Worm (Caenorhabditis elegans) whole organism, L1 larva: ENCODE results near the gene picd-1.
A peak's percentile ranks its signal among the peaks of the same experiment; 100 is the strongest.

Source experiments
- C04F5.9 ChIP-seq: sonication (generic microtip); optimal IDR thresholded peaks from 2 replicates; lab custom pipeline; 2016; ENCODE audit warnings: missing genetic modification characterization, missing compliant biosample characterization
- C34B4.2 ChIP-seq: sonication (generic microtip); optimal IDR thresholded peaks from 2 replicates; lab custom pipeline; 2017; ENCODE audit warnings: mild to moderate bottlenecking, missing genetic modification characterization, missing compliant biosample characterization
- F16B12.6 ChIP-seq: fragments of 150-350 bp; optimal IDR thresholded peaks from 2 replicates; lab custom pipeline; 2014; ENCODE audit warnings: missing biosample characterization, missing genetic modification characterization
- Y116A8C.19 ChIP-seq: sonication (generic microtip); optimal IDR thresholded peaks from 2 replicates; lab custom pipeline; 2016; ENCODE audit warnings: missing compliant biosample characterization, missing genetic modification characterization, borderline replicate concordance
- alr-1 ChIP-seq: fragments of 200-800 bp; sonication (Bioruptor generic); optimal IDR thresholded peaks from 2 replicates; lab custom pipeline; 2018; ENCODE audit warnings: borderline replicate concordance, mild to moderate bottlenecking, missing genetic modification characterization, missing compliant biosample characterization
- aly-2 ChIP-seq: fragments of 150-350 bp; optimal IDR thresholded peaks from 2 replicates; lab custom pipeline; 2014; ENCODE audit warnings: missing biosample characterization, missing genetic modification characterization
- ama-1 ChIP-seq: fragments of 150-350 bp; optimal IDR thresholded peaks from 2 replicates; lab custom pipeline; 2014
- blmp-1 ChIP-seq: fragments of 150-350 bp; optimal IDR thresholded peaks from 2 replicates; lab custom pipeline; 2014; ENCODE audit warnings: missing biosample characterization, missing genetic modification characterization
- ceh-8 ChIP-seq: fragments of 200-800 bp; sonication (Bioruptor generic); optimal IDR thresholded peaks from 2 replicates; lab custom pipeline; 2018; ENCODE audit warnings: mild to moderate bottlenecking, missing genetic modification characterization, moderate library complexity, missing compliant biosample characterization
- ces-1 ChIP-seq: fragments of 150-350 bp; optimal IDR thresholded peaks from 2 replicates; lab custom pipeline; 2014; ENCODE audit warnings: missing biosample characterization, missing genetic modification reagents, missing genetic modification characterization
- dsc-1 ChIP-seq: sonication (generic microtip); optimal IDR thresholded peaks from 2 replicates; lab custom pipeline; 2016; ENCODE audit warnings: mild to moderate bottlenecking, missing genetic modification characterization, missing compliant biosample characterization
- efl-1 ChIP-seq, 4 experiments: fragments of 150-350 bp; optimal IDR thresholded peaks in 3 of 4; peaks in 1 of 4; 1 replicate in 1 of 4; 2 replicates in 3 of 4; lab custom pipeline; 2014; ENCODE audit warnings: missing biosample characterization in 2 of 4, missing genetic modification characterization in 2 of 4, missing genetic modification reagents in 2 of 4
- efl-3 ChIP-seq: fragments of 200-800 bp; sonication (Bioruptor generic); optimal IDR thresholded peaks from 2 replicates; lab custom pipeline; 2018; ENCODE audit warnings: mild to moderate bottlenecking, missing genetic modification characterization, missing compliant biosample characterization
- egl-13 ChIP-seq: sonication (generic microtip); optimal IDR thresholded peaks from 2 replicates; lab custom pipeline; 2016; ENCODE audit warnings: missing genotype, missing genetic modification reagents, missing genetic modification characterization, missing compliant biosample characterization
- egl-27 ChIP-seq, 2 experiments: fragments of 150-350 bp in 1 of 2; sonication (generic microtip); optimal IDR thresholded peaks; 3 replicates each; lab custom pipeline; 2017 to 2018; ENCODE audit warnings: missing biosample characterization in 2 of 2, missing genetic modification characterization in 2 of 2, missing genetic modification reagents in 2 of 2
- elt-2 ChIP-seq: sonication (generic microtip); optimal IDR thresholded peaks from 2 replicates; lab custom pipeline; 2016; ENCODE audit warnings: missing genetic modification characterization, mild to moderate bottlenecking, inconsistent platforms, missing compliant biosample characterization, missing genetic modification reagents
- elt-3 ChIP-seq, 6 experiments: fragments of 150-350 bp in 1 of 6; sonication (generic microtip); optimal IDR thresholded peaks; 2 replicates each; lab custom pipeline; 2017 to 2018; ENCODE audit warnings: missing biosample characterization in 6 of 6, missing genetic modification characterization in 6 of 6, inconsistent platforms in 1 of 6
- ets-5 ChIP-seq: fragments of 200-800 bp; sonication (Bioruptor generic); IDR thresholded peaks from 2 replicates; pipeline ENCODE4 v1.3.6; 2022; ENCODE audit warnings: missing genetic modification characterization, missing compliant biosample characterization
- fkh-8 ChIP-seq: sonication (generic microtip); optimal IDR thresholded peaks from 2 replicates; lab custom pipeline; 2016; ENCODE audit warnings: mild to moderate bottlenecking, missing genetic modification characterization, missing compliant biosample characterization
- grh-1 ChIP-seq: fragments of 200-800 bp; sonication (Bioruptor generic); IDR thresholded peaks from 2 replicates; pipeline ENCODE4 v1.3.6; 2022; ENCODE audit warnings: missing genetic modification reagents, missing genetic modification characterization, missing compliant biosample characterization
- irx-1 ChIP-seq: sonication (generic microtip); optimal IDR thresholded peaks from 2 replicates; lab custom pipeline; 2016; ENCODE audit warnings: missing genetic modification characterization, missing compliant biosample characterization
- isw-1 ChIP-seq: fragments of 200-800 bp; sonication (Bioruptor generic); IDR thresholded peaks from 2 replicates; pipeline ENCODE4 v1.3.6; 2022; ENCODE audit warnings: missing genetic modification characterization, missing compliant biosample characterization
- lin-13 ChIP-seq: fragments of 150-350 bp; optimal IDR thresholded peaks from 2 replicates; lab custom pipeline; 2014; ENCODE audit warnings: missing biosample characterization, missing genetic modification reagents, missing genetic modification characterization
- lin-14 ChIP-seq: fragments of 200-800 bp; sonication (Bioruptor generic); optimal IDR thresholded peaks from 2 replicates; lab custom pipeline; 2018; ENCODE audit warnings: mild to moderate bottlenecking, missing genetic modification characterization, moderate library complexity, missing compliant biosample characterization
- lin-35 ChIP-seq, 2 experiments: fragments of 150-350 bp; optimal IDR thresholded peaks; 2 replicates each; lab custom pipeline; 2014; ENCODE audit warnings: missing biosample characterization in 2 of 2, missing genetic modification characterization in 2 of 2, missing genetic modification reagents in 2 of 2
- lin-39 ChIP-seq: fragments of 150-350 bp; optimal IDR thresholded peaks from 2 replicates; lab custom pipeline; 2014; ENCODE audit warnings: missing biosample characterization, missing genetic modification reagents, missing genetic modification characterization
- lsy-2 ChIP-seq, 2 experiments: fragments of 150-350 bp; optimal IDR thresholded peaks; 2 replicates each; lab custom pipeline; 2014; ENCODE audit warnings: missing biosample characterization in 2 of 2, missing genetic modification characterization in 2 of 2
- mab-9 ChIP-seq: fragments of 200-800 bp; sonication (Bioruptor generic); IDR thresholded peaks from 2 replicates; pipeline ENCODE4 v1.3.6; 2022; ENCODE audit warnings: missing genetic modification reagents, missing genetic modification characterization, missing compliant biosample characterization
- mdl-1 ChIP-seq, 2 experiments: fragments of 150-350 bp; optimal IDR thresholded peaks; 2 replicates each; lab custom pipeline; 2014 to 2017; ENCODE audit warnings: missing biosample characterization in 2 of 2, missing genetic modification characterization in 2 of 2, inconsistent platforms in 1 of 2
- mep-1 ChIP-seq: fragments of 150-350 bp; optimal IDR thresholded peaks from 2 replicates; lab custom pipeline; 2014; ENCODE audit warnings: missing biosample characterization, missing genetic modification characterization
- nhr-11 ChIP-seq: fragments of 150-350 bp; optimal IDR thresholded peaks from 2 replicates; lab custom pipeline; 2014; ENCODE audit warnings: missing biosample characterization, missing genetic modification characterization
- nhr-19 ChIP-seq: fragments of 200-800 bp; sonication (Bioruptor generic); conservative IDR thresholded peaks from 2 replicates; pipeline ENCODE4 v1.3.6; 2022; ENCODE audit warnings: missing genetic modification characterization, missing compliant biosample characterization
- nhr-20 ChIP-seq: sonication (generic microtip); optimal IDR thresholded peaks from 2 replicates; lab custom pipeline; 2016; ENCODE audit warnings: mild to moderate bottlenecking, missing genetic modification characterization, missing compliant biosample characterization
- nhr-237 ChIP-seq: fragments of 150-350 bp; optimal IDR thresholded peaks from 2 replicates; lab custom pipeline; 2014; ENCODE audit warnings: missing biosample characterization, missing genetic modification characterization
- nhr-28 ChIP-seq: fragments of 150-350 bp; optimal IDR thresholded peaks from 2 replicates; lab custom pipeline; 2014; ENCODE audit warnings: missing biosample characterization, missing genetic modification characterization
- nhr-77 ChIP-seq: fragments of 150-350 bp; optimal IDR thresholded peaks from 2 replicates; lab custom pipeline; 2014; ENCODE audit warnings: missing biosample characterization, missing genetic modification characterization
- nhr-84 ChIP-seq: sonication (generic microtip); optimal IDR thresholded peaks from 2 replicates; lab custom pipeline; 2017; ENCODE audit warnings: missing biosample characterization, missing genetic modification characterization
- nhr-85 ChIP-seq: sonication (generic microtip); peaks from one replicate; lab custom pipeline; 2016; ENCODE audit warnings: missing genetic modification characterization, inconsistent platforms, missing compliant biosample characterization
- pqm-1 ChIP-seq: sonication (generic microtip); optimal IDR thresholded peaks from 3 replicates; lab custom pipeline; 2017; ENCODE audit warnings: missing biosample characterization, missing genetic modification characterization
- rnt-1 ChIP-seq: sonication (generic microtip); optimal IDR thresholded peaks from 2 replicates; lab custom pipeline; 2016; ENCODE audit warnings: mild to moderate bottlenecking, missing genetic modification characterization, moderate library complexity, missing compliant biosample characterization
- skn-1 ChIP-seq: fragments of 150-350 bp; optimal IDR thresholded peaks from 2 replicates; lab custom pipeline; 2014; ENCODE audit warnings: missing biosample characterization, missing genetic modification characterization
- snpc-4 ChIP-seq: fragments of 150-350 bp; optimal IDR thresholded peaks from 2 replicates; lab custom pipeline; 2014; ENCODE audit warnings: missing biosample characterization, missing genetic modification characterization
- snu-23 ChIP-seq: sonication (generic microtip); optimal IDR thresholded peaks from 2 replicates; lab custom pipeline; 2016; ENCODE audit warnings: missing genetic modification characterization, missing compliant biosample characterization
- sox-4 ChIP-seq: sonication (generic microtip); optimal IDR thresholded peaks from 2 replicates; lab custom pipeline; 2016; ENCODE audit warnings: missing genetic modification characterization, missing compliant biosample characterization
- sptf-1 ChIP-seq: fragments of 150-350 bp; optimal IDR thresholded peaks from 2 replicates; lab custom pipeline; 2014; ENCODE audit warnings: missing biosample characterization, missing genetic modification characterization
- sup-37 ChIP-seq: fragments of 200-800 bp; sonication (Bioruptor generic); optimal IDR thresholded peaks from 2 replicates; lab custom pipeline; 2018; ENCODE audit warnings: mild to moderate bottlenecking, missing genetic modification characterization, missing compliant biosample characterization
- tbx-2 ChIP-seq: sonication (generic microtip); optimal IDR thresholded peaks from 2 replicates; lab custom pipeline; 2016; ENCODE audit warnings: missing genetic modification characterization, missing compliant biosample characterization
- tlp-1 ChIP-seq: fragments of 150-350 bp; optimal IDR thresholded peaks from 2 replicates; lab custom pipeline; 2014; ENCODE audit warnings: missing biosample characterization, missing genetic modification characterization
- unc-130 ChIP-seq: fragments of 150-350 bp; optimal IDR thresholded peaks from 2 replicates; lab custom pipeline; 2017; ENCODE audit warnings: missing biosample characterization, missing genetic modification characterization, inconsistent platforms
- unc-98 ChIP-seq: fragments of 200-800 bp; sonication (Bioruptor generic); IDR thresholded peaks from 2 replicates; pipeline ENCODE4 v1.3.6; 2022; ENCODE audit warnings: missing genetic modification characterization, missing compliant biosample characterization
- vab-15 ChIP-seq: sonication (generic microtip); optimal IDR thresholded peaks from 2 replicates; lab custom pipeline; 2017; ENCODE audit warnings: missing genotype, mild to moderate bottlenecking, missing genetic modification characterization, missing compliant biosample characterization
- xbp-1 ChIP-seq: sonication (generic microtip); optimal IDR thresholded peaks from 2 replicates; lab custom pipeline; 2016; ENCODE audit warnings: missing genetic modification characterization, missing compliant biosample characterization
- ztf-11 ChIP-seq, 2 experiments: sonication (generic microtip); optimal IDR thresholded peaks; 2 replicates each; lab custom pipeline; 2016 to 2017; ENCODE audit warnings: missing genetic modification characterization in 2 of 2, missing biosample characterization in 1 of 2, missing compliant biosample characterization in 1 of 2
- ztf-4 ChIP-seq: fragments of 150-350 bp; optimal IDR thresholded peaks from 2 replicates; lab custom pipeline; 2014; ENCODE audit warnings: missing biosample characterization, missing genetic modification characterization

The picd-1 gene

DNA sequence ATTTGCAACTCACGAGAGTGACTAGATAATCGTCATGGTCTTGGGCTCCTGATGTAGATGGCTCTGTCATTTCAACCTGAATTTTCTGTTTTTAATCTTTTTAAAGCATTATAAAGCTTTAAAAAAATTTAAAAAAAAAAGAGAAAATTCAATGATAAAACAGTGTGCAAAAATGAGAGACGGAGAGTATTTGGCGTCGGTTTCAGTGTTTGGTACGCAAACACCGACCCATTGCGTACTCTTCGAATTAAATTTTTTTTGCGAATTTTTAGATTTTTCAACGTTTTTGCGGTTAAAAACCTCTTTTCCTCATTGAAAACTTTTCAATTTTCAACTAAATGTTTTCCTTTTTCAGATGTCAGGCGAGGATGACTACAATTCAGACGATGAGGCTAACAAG, 23.3 kb downstream of the picd-1 start, which contains the start of the genes W03F9.2 and sftb-2:
Gene W03F9.2 (minus strand): TSS at position 153 of the 400 bp plus-strand sequence.
Gene sftb-2 (plus strand): TSS at position 356 of the 400 bp plus-strand sequence.
- TF ChIP-seq snu-23 (peak; percentile 54), grh-1 (no peak), ztf-11 (tag; optimal IDR thresholded peaks at IDR 0.05; lab: Kevin White, UChicago) (peak in 1 of 2 experiments; percentile 28), egl-27 (tag; optimal IDR thresholded peaks at IDR 0.05; lab: Kevin White, UChicago) (no peak), sox-4 (tag; lab: Kevin White, UChicago) (no peak), vab-15 (tag; lab: Kevin White, UChicago) (no peak), C04F5.9 (tag; lab: Kevin White, UChicago) (no peak), mdl-1 (tag; optimal IDR thresholded peaks at IDR 0.05; lab: Kevin White, UChicago) (peak in 1 of 2 experiments; percentile 4), ceh-8 (no peak), skn-1 (tag; lab: Kevin White, UChicago) (peak; percentile 43), lin-14 (GFP tag; lab: Kevin White, UChicago) (no peak), sptf-1 (no peak), snpc-4 (tag; lab: Kevin White, UChicago) (peak; percentile 7), nhr-237 (tag; lab: Kevin White, UChicago) (no peak), fkh-8 (tag; lab: Kevin White, UChicago) (no peak), blmp-1 (tag; lab: Kevin White, UChicago) (no peak), ama-1 (no peak), nhr-77 (peak; percentile 17), tlp-1 (tag; lab: Kevin White, UChicago) (no peak), efl-3 (GFP tag; lab: Kevin White, UChicago) (no peak), dsc-1 (tag; lab: Kevin White, UChicago) (peak; percentile 1), ets-5 (no peak), lsy-2 (tag; optimal IDR thresholded peaks at IDR 0.05; lab: Kevin White, UChicago) (peak; percentile 59 to 66), F16B12.6 (peak; percentile 91), tbx-2 (tag; lab: Kevin White, UChicago) (peak; percentile 34), sup-37 (GFP tag; lab: Kevin White, UChicago) (no peak), lin-35 (GFP tag; optimal IDR thresholded peaks at IDR 0.05; lab: Kevin White, UChicago) (peak; percentile 59 to 63), irx-1 (no peak), xbp-1 (tag; lab: Kevin White, UChicago) (peak; percentile 36), isw-1 (GFP tag; lab: Robert Waterston, UW) (no peak), C34B4.2 (tag; lab: Kevin White, UChicago) (no peak), mep-1 (tag; lab: Kevin White, UChicago) (no peak), ztf-4 (tag; lab: Kevin White, UChicago) (no peak), nhr-11 (tag; lab: Kevin White, UChicago) (no peak), Y116A8C.19 (tag; lab: Kevin White, UChicago) (no peak), nhr-85 (tag; lab: Kevin White, UChicago) (no peak), nhr-20 (peak; percentile 25), pqm-1 (no peak), ces-1 (GFP tag; lab: Kevin White, UChicago) (no peak), nhr-28 (tag; lab: Kevin White, UChicago) (no peak), lin-39 (tag; lab: Kevin White, UChicago) (peak; percentile 30), unc-130 (tag; lab: Kevin White, UChicago) (no peak), egl-13 (tag; lab: Kevin White, UChicago) (no peak), efl-1 (optimal IDR thresholded peaks at IDR 0.05; lab: Kevin White, UChicago) (peak; percentile 40 to 61), efl-1 (GFP tag; optimal IDR thresholded peaks at IDR 0.05 in 1 of 2; lab: Kevin White, UChicago) (peak; percentile 71 to 94), nhr-84 (tag; lab: Kevin White, UChicago) (no peak), rnt-1 (tag; lab: Kevin White, UChicago) (peak; percentile 36), mab-9 (GFP tag; lab: Robert Waterston, UW) (no peak), nhr-19 (GFP tag; lab: Robert Waterston, UW) (no peak), elt-3 (tag; optimal IDR thresholded peaks at IDR 0.05; lab: Kevin White, UChicago) (no peak), elt-2 (tag; lab: Kevin White, UChicago) (no peak), lin-13 (no peak), aly-2 (tag; lab: Kevin White, UChicago) (no peak), alr-1 (tag; lab: Kevin White, UChicago) (no peak), unc-98 (no peak)
